Worm (Caenorhabditis elegans) whole organism, L3 larva: ENCODE measurements around the gene C23G10.1.

ENCODE experiments used
- R02D3.7 ChIP-seq: fragments of 150-350 bp; optimal IDR thresholded peaks from 2 replicates; lab custom pipeline; 2014; ENCODE audit warnings: missing biosample characterization, missing genetic modification characterization
- ceh-82 ChIP-seq: fragments of 150-350 bp; optimal IDR thresholded peaks from 2 replicates; lab custom pipeline; 2014; ENCODE audit warnings: missing biosample characterization, missing genetic modification characterization
- nhr-28 ChIP-seq: fragments of 150-350 bp; optimal IDR thresholded peaks from 2 replicates; lab custom pipeline; 2014; ENCODE audit warnings: missing biosample characterization, missing genetic modification characterization
- pqm-1 ChIP-seq: fragments of 150-350 bp; optimal IDR thresholded peaks from 2 replicates; lab custom pipeline; 2017; ENCODE audit warnings: missing biosample characterization, missing genetic modification characterization, inconsistent platforms
- unc-62 ChIP-seq: fragments of 150-350 bp; sonication (generic microtip); optimal IDR thresholded peaks from 4 replicates; lab custom pipeline; 2014; ENCODE audit warnings: missing biosample characterization, missing genetic modification reagents, missing genetic modification characterization
- zag-1 ChIP-seq: fragments of 150-350 bp; optimal IDR thresholded peaks from 2 replicates; lab custom pipeline; 2014; ENCODE audit warnings: missing biosample characterization, missing genetic modification characterization
- ztf-4 ChIP-seq: fragments of 150-350 bp; optimal IDR thresholded peaks from 2 replicates; lab custom pipeline; 2014; ENCODE audit warnings: missing biosample characterization, missing genetic modification characterization

ce11 chrIII:6170038-6170437 is 39.0 kb upstream of the C23G10.1 start:
- TF ChIP-seq ztf-4 (tag; lab: Kevin White, UChicago), result no peak
- no peak for TF ChIP-seq zag-1 (tag; lab: Kevin White, UChicago)
- no peak for TF ChIP-seq pqm-1 (tag; lab: Kevin White, UChicago)
- TF ChIP-seq unc-62 (GFP tag; lab: Kevin White, UChicago), result no peak
- TF ChIP-seq nhr-28 (tag; lab: Kevin White, UChicago), result no peak
- no peak for TF ChIP-seq R02D3.7 (tag; lab: Kevin White, UChicago)
- no peak for TF ChIP-seq ceh-82
